Worm (Caenorhabditis elegans) whole organism, L2 larva: Measurements from ENCODE around the gene gpa-18.

Source experiments
- C34F6.9 ChIP-seq: fragments of 150-350 bp; optimal IDR thresholded peaks from 2 replicates; lab custom pipeline; 2014; ENCODE audit warnings: missing biosample characterization, missing genetic modification characterization
- F13H6.1 ChIP-seq: sonication (generic microtip); optimal IDR thresholded peaks from 2 replicates; lab custom pipeline; 2016; ENCODE audit warnings: missing genetic modification characterization, missing compliant biosample characterization
- R02D3.7 ChIP-seq: fragments of 150-350 bp; optimal IDR thresholded peaks from 2 replicates; lab custom pipeline; 2014; ENCODE audit warnings: missing biosample characterization, missing genetic modification characterization
- Y55F3AM.14 ChIP-seq: fragments of 200-800 bp; sonication (Bioruptor generic); optimal IDR thresholded peaks from 2 replicates; lab custom pipeline; 2018; ENCODE audit warnings: mild to moderate bottlenecking, missing genetic modification characterization, missing compliant biosample characterization
- ZK546.5 ChIP-seq: sonication (generic microtip); optimal IDR thresholded peaks from 2 replicates; lab custom pipeline; 2017; ENCODE audit warnings: missing biosample characterization, missing genetic modification characterization
- alr-1 ChIP-seq: fragments of 150-350 bp; optimal IDR thresholded peaks from 2 replicates; lab custom pipeline; 2014; ENCODE audit warnings: missing biosample characterization, missing genetic modification characterization
- aly-2 ChIP-seq: fragments of 150-350 bp; optimal IDR thresholded peaks from 2 replicates; lab custom pipeline; 2014; ENCODE audit warnings: missing biosample characterization, missing genetic modification characterization
- ama-1 ChIP-seq: fragments of 150-350 bp; optimal IDR thresholded peaks from 2 replicates; lab custom pipeline; 2018; ENCODE audit warnings: inconsistent platforms
- ceh-16 ChIP-seq: fragments of 150-350 bp; optimal IDR thresholded peaks from 2 replicates; lab custom pipeline; 2014; ENCODE audit warnings: missing biosample characterization, missing genetic modification characterization
- ceh-82 ChIP-seq: fragments of 150-350 bp; optimal IDR thresholded peaks from 2 replicates; lab custom pipeline; 2014; ENCODE audit warnings: missing biosample characterization, missing genetic modification characterization
- crh-2 ChIP-seq: sonication (generic microtip); optimal IDR thresholded peaks from 2 replicates; lab custom pipeline; 2017; ENCODE audit warnings: missing biosample characterization, missing genetic modification characterization
- dmd-4 ChIP-seq: sonication (generic microtip); optimal IDR thresholded peaks from 2 replicates; lab custom pipeline; 2017; ENCODE audit warnings: missing biosample characterization, missing genetic modification characterization
- egl-27 ChIP-seq: sonication (generic microtip); optimal IDR thresholded peaks from 3 replicates; lab custom pipeline; 2017; ENCODE audit warnings: missing biosample characterization, missing genetic modification reagents, missing genetic modification characterization
- elt-1 ChIP-seq: fragments of 150-350 bp; optimal IDR thresholded peaks from 2 replicates; lab custom pipeline; 2014; ENCODE audit warnings: missing biosample characterization, missing genetic modification characterization
- elt-3 ChIP-seq: sonication (generic microtip); optimal IDR thresholded peaks from 2 replicates; lab custom pipeline; 2017; ENCODE audit warnings: missing biosample characterization, missing genetic modification characterization
- fos-1 ChIP-seq: fragments of 150-350 bp; optimal IDR thresholded peaks from 2 replicates; lab custom pipeline; 2014; ENCODE audit warnings: missing biosample characterization, missing genetic modification characterization
- gmeb-1 ChIP-seq: fragments of 150-350 bp; optimal IDR thresholded peaks from 2 replicates; lab custom pipeline; 2014; ENCODE audit warnings: missing biosample characterization, missing genetic modification characterization
- lin-11 ChIP-seq: fragments of 150-350 bp; sonication (generic microtip); optimal IDR thresholded peaks from 2 replicates; lab custom pipeline; 2014; ENCODE audit warnings: missing biosample characterization, missing genetic modification characterization, inconsistent platforms, mixed read lengths
- lin-13 ChIP-seq: fragments of 150-350 bp; optimal IDR thresholded peaks from 2 replicates; lab custom pipeline; 2014; ENCODE audit warnings: missing biosample characterization, missing genetic modification reagents, missing genetic modification characterization
- lin-39 ChIP-seq: fragments of 150-350 bp; optimal IDR thresholded peaks from 2 replicates; lab custom pipeline; 2014; ENCODE audit warnings: missing biosample characterization, missing genetic modification reagents, missing genetic modification characterization
- lsy-2 ChIP-seq, 2 experiments: fragments of 150-350 bp in 1 of 2; sonication (generic microtip) in 1 of 2; optimal IDR thresholded peaks; 2 replicates each; lab custom pipeline; 2014 to 2017; ENCODE audit warnings: missing biosample characterization in 2 of 2, missing genetic modification characterization in 2 of 2
- mab-5 ChIP-seq: fragments of 150-350 bp; optimal IDR thresholded peaks from 2 replicates; lab custom pipeline; 2014; ENCODE audit warnings: missing biosample characterization, missing genetic modification characterization
- mbf-1 ChIP-seq: sonication (generic microtip); optimal IDR thresholded peaks from 2 replicates; lab custom pipeline; 2017; ENCODE audit warnings: missing biosample characterization, missing genetic modification characterization
- mdl-1 ChIP-seq, 2 experiments: fragments of 150-350 bp in 1 of 2; sonication (generic microtip) in 1 of 2; optimal IDR thresholded peaks; 2 replicates each; lab custom pipeline; 2017; ENCODE audit warnings: missing biosample characterization in 2 of 2, missing genetic modification characterization in 2 of 2
- nhr-10 ChIP-seq: sonication (generic microtip); optimal IDR thresholded peaks from 2 replicates; lab custom pipeline; 2017; ENCODE audit warnings: missing biosample characterization, missing genetic modification characterization
- nhr-11 ChIP-seq: fragments of 150-350 bp; optimal IDR thresholded peaks from 2 replicates; lab custom pipeline; 2014; ENCODE audit warnings: missing biosample characterization, missing genetic modification characterization
- nhr-12 ChIP-seq: fragments of 150-350 bp; optimal IDR thresholded peaks from 2 replicates; lab custom pipeline; 2014; ENCODE audit warnings: missing biosample characterization, missing genetic modification characterization
- nhr-129 ChIP-seq: fragments of 150-350 bp; optimal IDR thresholded peaks from 2 replicates; lab custom pipeline; 2014; ENCODE audit warnings: missing biosample characterization, missing genetic modification characterization
- nhr-21 ChIP-seq: fragments of 150-350 bp; optimal IDR thresholded peaks from 2 replicates; lab custom pipeline; 2014; ENCODE audit warnings: missing biosample characterization, missing genetic modification characterization
- nhr-23 ChIP-seq: fragments of 150-350 bp; optimal IDR thresholded peaks from 2 replicates; lab custom pipeline; 2014; ENCODE audit warnings: missing biosample characterization, missing genetic modification reagents, missing genetic modification characterization
- nhr-237 ChIP-seq: fragments of 150-350 bp; optimal IDR thresholded peaks from 2 replicates; lab custom pipeline; 2014; ENCODE audit warnings: missing biosample characterization, missing genetic modification characterization
- nhr-25 ChIP-seq: fragments of 150-350 bp; sonication (generic microtip); optimal IDR thresholded peaks from 3 replicates; lab custom pipeline; 2014; ENCODE audit warnings: missing biosample characterization, missing genetic modification characterization
- nhr-6 ChIP-seq: fragments of 150-350 bp; optimal IDR thresholded peaks from 2 replicates; lab custom pipeline; 2014; ENCODE audit warnings: missing biosample characterization, missing genetic modification characterization
- nhr-77 ChIP-seq: fragments of 150-350 bp; optimal IDR thresholded peaks from 2 replicates; lab custom pipeline; 2014; ENCODE audit warnings: missing biosample characterization, missing genetic modification characterization
- peb-1 ChIP-seq: fragments of 150-350 bp; optimal IDR thresholded peaks from 2 replicates; lab custom pipeline; 2014; ENCODE audit warnings: missing biosample characterization, missing genetic modification characterization
- sem-4 ChIP-seq: fragments of 150-350 bp; optimal IDR thresholded peaks from 2 replicates; lab custom pipeline; 2014; ENCODE audit warnings: missing biosample characterization, missing genetic modification reagents, missing genetic modification characterization
- skn-1 ChIP-seq: sonication (generic microtip); optimal IDR thresholded peaks from 2 replicates; lab custom pipeline; 2017; ENCODE audit warnings: missing biosample characterization, missing genetic modification characterization
- sma-3 ChIP-seq: sonication (generic microtip); optimal IDR thresholded peaks from 2 replicates; lab custom pipeline; 2016; ENCODE audit warnings: missing genetic modification reagents, missing genetic modification characterization, missing compliant biosample characterization
- sma-9 ChIP-seq, 2 experiments: fragments of 150-350 bp in 1 of 2; sonication (generic microtip) in 1 of 2; optimal IDR thresholded peaks; 2 replicates each; lab custom pipeline; 2014 to 2016; ENCODE audit warnings: missing genetic modification characterization in 2 of 2, mild to moderate bottlenecking in 1 of 2, missing biosample characterization in 1 of 2, missing compliant biosample characterization in 1 of 2, missing genetic modification reagents in 1 of 2, moderate library complexity in 1 of 2
- snpc-4 ChIP-seq: fragments of 150-350 bp; optimal IDR thresholded peaks from 2 replicates; lab custom pipeline; 2014; ENCODE audit warnings: missing biosample characterization, missing genetic modification characterization
- unc-39 ChIP-seq: fragments of 150-350 bp; optimal IDR thresholded peaks from 2 replicates; lab custom pipeline; 2014; ENCODE audit warnings: missing biosample characterization, missing genetic modification characterization
- unc-55 ChIP-seq: fragments of 150-350 bp; sonication (generic microtip); optimal IDR thresholded peaks from 3 replicates; lab custom pipeline; 2014; ENCODE audit warnings: missing biosample characterization, missing genetic modification reagents, missing genetic modification characterization
- unc-62 ChIP-seq: fragments of 150-350 bp; optimal IDR thresholded peaks from 2 replicates; lab custom pipeline; 2014; ENCODE audit warnings: missing biosample characterization, missing genetic modification reagents, missing genetic modification characterization
- zag-1 ChIP-seq: fragments of 150-350 bp; optimal IDR thresholded peaks from 2 replicates; lab custom pipeline; 2014; ENCODE audit warnings: missing biosample characterization, missing genetic modification characterization
- ztf-1 ChIP-seq: fragments of 200-800 bp; sonication (Bioruptor generic); conservative IDR thresholded peaks from 2 replicates; pipeline ENCODE4 v1.3.6; 2022; ENCODE audit warnings: missing genetic modification characterization, missing compliant biosample characterization
- ztf-11 ChIP-seq: sonication (generic microtip); optimal IDR thresholded peaks from 2 replicates; lab custom pipeline; 2017; ENCODE audit warnings: missing biosample characterization, missing genetic modification characterization
- ztf-4 ChIP-seq: fragments of 150-350 bp; optimal IDR thresholded peaks from 2 replicates; lab custom pipeline; 2014; ENCODE audit warnings: missing biosample characterization, missing genetic modification characterization

gpa-18 gene

ce11 chrIV:5188051-5188450 is 7.4 kb downstream of the gpa-18 start:
- TF ChIP-seq gmeb-1 (tag; lab: Kevin White, UChicago) (peak; percentile 77), unc-55 (GFP tag; lab: Kevin White, UChicago) (peak; percentile 76), nhr-25 (tag; lab: Kevin White, UChicago) (no peak), R02D3.7 (tag; lab: Kevin White, UChicago) (no peak), nhr-10 (tag; lab: Kevin White, UChicago) (no peak), lsy-2 (tag; optimal IDR thresholded peaks at IDR 0.05; lab: Kevin White, UChicago) (peak in 1 of 2 experiments; percentile 53), sem-4 (tag; lab: Kevin White, UChicago) (no peak), lin-39 (no peak)

DNA sequence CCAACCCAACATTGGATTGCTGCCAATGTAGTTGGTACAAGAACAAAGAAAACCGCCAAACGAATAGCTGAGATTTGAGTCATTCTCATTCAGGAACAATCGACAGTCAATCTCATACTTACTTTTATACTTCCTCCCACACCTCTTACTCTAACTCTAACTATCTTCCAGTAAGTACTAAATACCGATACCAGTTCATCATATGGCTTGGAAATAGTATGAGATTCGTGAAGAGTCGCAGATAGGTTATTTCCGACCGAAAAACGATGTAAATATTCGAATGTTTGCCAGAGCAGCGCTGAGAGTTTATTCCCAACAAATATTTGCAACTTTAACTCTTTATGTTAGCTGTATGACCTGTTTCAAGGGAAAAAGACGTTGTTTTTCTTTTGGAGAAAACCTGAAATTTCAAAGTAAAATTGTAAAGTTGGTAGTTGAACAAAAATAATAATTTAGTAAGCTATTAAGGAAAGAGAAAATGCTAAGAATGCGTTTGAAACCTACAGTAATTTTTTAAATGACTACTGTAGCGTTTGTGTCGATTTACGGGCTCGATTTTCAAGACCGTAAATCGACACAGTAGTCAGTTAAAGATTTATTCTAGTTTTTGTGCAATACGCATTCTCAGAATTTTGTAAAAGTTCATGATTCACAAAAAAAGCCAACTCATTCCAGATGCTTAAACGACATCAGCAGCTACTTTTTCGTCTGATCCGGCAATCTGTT is 8.8 kb downstream of the gpa-18 start, which contains the start of the genes W03F8.6 and mtrf-1L:
W03F8.6 (minus strand) TSS at position 101 of the 726 bp plus-strand sequence.
mtrf-1L (plus strand) TSS at position 676 of the 726 bp plus-strand sequence.
- no peak for TF ChIP-seq ztf-1 (GFP tag; lab: Robert Waterston, UW)
- peak; percentile 36 for TF ChIP-seq F13H6.1 (tag; lab: Kevin White, UChicago)

DNA sequence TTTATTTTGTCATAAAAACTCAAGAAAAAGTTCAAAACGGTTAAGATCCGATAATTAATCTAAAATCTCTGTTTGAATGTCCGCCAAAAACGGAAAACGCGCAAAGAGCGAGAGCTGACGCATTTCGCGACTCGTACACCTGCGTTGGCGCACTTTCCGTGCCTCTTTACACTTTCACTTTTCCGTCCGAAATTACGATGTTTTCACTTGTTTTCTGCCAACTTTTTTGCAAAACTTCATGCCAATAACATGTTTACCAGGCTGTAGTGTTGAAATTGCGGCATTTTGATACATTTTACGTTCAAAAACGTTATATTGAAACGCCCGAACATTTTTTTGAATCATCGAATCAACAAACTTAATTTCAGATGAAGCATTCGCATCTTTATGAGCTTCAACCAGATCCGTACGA is 11.7 kb downstream of the gpa-18 start, which contains the start of gene W03F8.4:
W03F8.4 (plus strand) TSS at position 369 of the 412 bp plus-strand sequence.
- TF ChIP-seq F13H6.1 (tag; lab: Kevin White, UChicago) (peak; percentile 93), unc-39 (no peak), ama-1 (lab: Kevin White, UChicago) (no peak), aly-2 (tag; lab: Kevin White, UChicago) (no peak), unc-55 (GFP tag; lab: Kevin White, UChicago) (peak; percentile 90), nhr-11 (tag; lab: Kevin White, UChicago) (no peak), C34F6.9 (tag; lab: Kevin White, UChicago) (peak; percentile 94), crh-2 (tag; lab: Kevin White, UChicago) (peak; percentile 95), ztf-1 (GFP tag; lab: Robert Waterston, UW) (no peak), peb-1 (tag; lab: Kevin White, UChicago) (no peak), lin-39 (no peak), nhr-21 (tag; lab: Kevin White, UChicago) (peak; percentile 95), lsy-2 (tag; optimal IDR thresholded peaks at IDR 0.05; lab: Kevin White, UChicago) (peak; percentile 92 to 96), egl-27 (tag; lab: Kevin White, UChicago) (peak; percentile 68), unc-62 (GFP tag; lab: Kevin White, UChicago) (no peak), zag-1 (tag; lab: Kevin White, UChicago) (peak; percentile 40), nhr-25 (tag; lab: Kevin White, UChicago) (peak; percentile 96), ceh-82 (tag; lab: Kevin White, UChicago) (peak; percentile 63), nhr-129 (tag; lab: Kevin White, UChicago) (peak; percentile 92), lin-11 (tag; lab: Kevin White, UChicago) (peak; percentile 95), nhr-23 (tag; lab: Kevin White, UChicago) (no peak), mdl-1 (tag; optimal IDR thresholded peaks at IDR 0.05; lab: Kevin White, UChicago) (peak; percentile 3 to 15), snpc-4 (peak; percentile 86), sma-9 (GFP tag; optimal IDR thresholded peaks at IDR 0.05; lab: Kevin White, UChicago) (peak; percentile 96), sma-9 (tag; optimal IDR thresholded peaks at IDR 0.05; lab: Kevin White, UChicago) (no peak), mbf-1 (tag; lab: Kevin White, UChicago) (no peak), ceh-16 (tag; lab: Kevin White, UChicago) (peak; percentile 82), elt-3 (no peak), lin-13 (peak; percentile 91), nhr-77 (tag; lab: Kevin White, UChicago) (peak; percentile 60), alr-1 (tag; lab: Kevin White, UChicago) (no peak), skn-1 (peak; percentile 59), elt-1 (tag; lab: Kevin White, UChicago) (no peak), R02D3.7 (tag; lab: Kevin White, UChicago) (peak; percentile 76), sem-4 (tag; lab: Kevin White, UChicago) (peak; percentile 94), sma-3 (GFP tag; lab: Kevin White, UChicago) (peak; percentile 97), gmeb-1 (tag; lab: Kevin White, UChicago) (peak; percentile 99), nhr-10 (tag; lab: Kevin White, UChicago) (peak; percentile 57), ztf-11 (tag; lab: Kevin White, UChicago) (no peak), nhr-12 (tag; lab: Kevin White, UChicago) (peak; percentile 51), nhr-6 (tag; lab: Kevin White, UChicago) (peak; percentile 89), dmd-4 (tag; lab: Kevin White, UChicago) (peak; percentile 45), ZK546.5 (tag; lab: Kevin White, UChicago) (peak; percentile 60), fos-1 (tag; lab: Kevin White, UChicago) (peak; percentile 82), nhr-237 (tag; lab: Kevin White, UChicago) (peak; percentile 39), mab-5 (tag; lab: Kevin White, UChicago) (peak; percentile 88), Y55F3AM.14 (GFP tag; lab: Kevin White, UChicago) (peak; percentile 72), ztf-4 (tag; lab: Kevin White, UChicago) (peak; percentile 90)
